Fruit fly (Drosophila melanogaster) whole organism, larva: ENCODE results near the gene CG10019.

Experiments
- noc ChIP-seq: fragments of 200-800 bp; sonication (Bioruptor generic); optimal IDR thresholded peaks from 3 replicates; lab custom pipeline; 2019; ENCODE audit warnings: missing biosample characterization, mild to moderate bottlenecking, missing genetic modification characterization, moderate library complexity

CG10019 gene

DNA sequence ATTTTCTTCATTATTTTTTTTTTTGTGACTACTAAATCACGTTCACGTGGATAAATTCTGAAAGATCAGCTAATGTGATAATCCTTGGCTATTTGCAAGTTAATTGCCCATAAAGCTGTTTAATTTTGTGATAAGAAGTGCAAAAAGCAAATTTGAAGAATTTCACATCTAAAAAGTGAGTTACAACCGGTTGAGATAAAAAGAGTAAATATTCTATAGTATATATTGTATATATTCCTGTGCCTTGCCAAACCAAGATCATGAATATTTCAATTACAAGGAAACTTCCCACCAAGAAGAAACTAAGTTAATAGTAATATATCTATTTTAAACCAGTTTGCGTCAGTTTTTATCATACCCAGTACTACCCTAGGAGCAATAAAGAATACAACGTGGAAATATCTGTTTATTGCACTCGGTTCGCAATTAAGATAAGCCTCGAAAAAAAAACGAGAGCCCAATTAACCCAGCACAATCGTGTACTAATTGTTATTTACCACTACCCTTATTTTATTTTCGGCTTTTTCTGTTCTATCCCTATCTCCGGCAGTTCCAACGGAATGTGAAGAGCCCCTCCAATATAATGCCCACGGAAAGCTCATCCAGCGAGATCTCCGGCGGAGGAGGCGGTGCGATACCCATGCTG, 49.0 kb downstream of the CG10019 start:
- peak; percentile 71 for TF ChIP-seq noc (tag; lab: Kevin White, UChicago)

DNA sequence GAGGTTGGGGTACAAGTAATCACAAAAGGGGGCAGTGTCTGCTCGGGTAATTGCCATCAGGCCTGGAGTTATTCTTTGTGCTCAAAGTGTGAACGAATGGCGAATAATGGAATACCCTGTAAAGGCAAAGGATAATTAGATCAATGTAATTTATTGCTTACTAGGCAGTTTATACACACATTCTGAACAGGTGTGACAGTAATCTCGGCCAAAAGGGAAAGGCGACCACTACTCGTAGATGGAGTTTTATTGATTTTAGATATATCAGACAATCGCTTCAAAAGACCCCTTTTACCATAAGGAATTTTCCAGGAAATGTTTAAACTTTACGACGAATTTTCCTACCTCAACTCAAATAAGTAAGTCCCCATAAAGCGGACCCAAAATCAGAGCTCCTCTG, 50.3 kb downstream of the CG10019 start:
- TF ChIP-seq noc (tag; lab: Kevin White, UChicago) = no peak

DNA sequence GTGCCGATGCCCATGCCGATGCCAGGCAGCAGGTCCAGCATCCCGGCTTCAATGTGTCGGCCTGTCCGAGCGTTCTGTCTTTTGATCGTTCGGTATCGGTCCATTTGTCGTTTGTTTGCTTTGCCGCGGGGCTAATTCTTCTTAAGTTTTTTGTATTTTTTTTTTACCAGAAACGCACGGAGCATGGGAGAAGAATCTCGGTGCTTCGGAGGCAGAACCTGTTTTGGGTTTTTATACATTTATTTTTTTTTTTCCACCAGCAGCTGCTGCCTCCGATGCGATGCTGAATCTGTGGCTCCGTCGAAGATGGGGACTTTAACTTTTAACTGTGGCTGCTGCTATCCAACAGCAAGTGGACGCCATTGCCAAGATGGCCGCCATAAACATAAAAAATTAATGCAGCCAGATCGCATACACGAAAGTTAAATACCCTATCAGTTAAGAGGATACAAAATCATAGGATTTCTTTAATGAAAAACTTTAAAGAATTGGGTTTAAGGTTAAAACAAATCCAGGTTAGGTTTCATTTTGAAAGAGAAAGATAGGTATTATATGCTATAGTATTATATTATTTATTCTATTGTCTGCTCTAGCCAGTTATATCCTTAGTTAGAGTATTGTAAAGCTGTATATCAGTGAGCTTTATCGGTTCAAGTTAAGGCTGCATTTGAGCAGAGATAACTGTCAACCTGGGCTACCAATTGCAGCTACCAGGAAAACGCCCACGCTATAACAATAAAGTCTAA, 51.0 kb downstream of the CG10019 start:
- peak; percentile 38 for TF ChIP-seq noc (tag; lab: Kevin White, UChicago)

DNA sequence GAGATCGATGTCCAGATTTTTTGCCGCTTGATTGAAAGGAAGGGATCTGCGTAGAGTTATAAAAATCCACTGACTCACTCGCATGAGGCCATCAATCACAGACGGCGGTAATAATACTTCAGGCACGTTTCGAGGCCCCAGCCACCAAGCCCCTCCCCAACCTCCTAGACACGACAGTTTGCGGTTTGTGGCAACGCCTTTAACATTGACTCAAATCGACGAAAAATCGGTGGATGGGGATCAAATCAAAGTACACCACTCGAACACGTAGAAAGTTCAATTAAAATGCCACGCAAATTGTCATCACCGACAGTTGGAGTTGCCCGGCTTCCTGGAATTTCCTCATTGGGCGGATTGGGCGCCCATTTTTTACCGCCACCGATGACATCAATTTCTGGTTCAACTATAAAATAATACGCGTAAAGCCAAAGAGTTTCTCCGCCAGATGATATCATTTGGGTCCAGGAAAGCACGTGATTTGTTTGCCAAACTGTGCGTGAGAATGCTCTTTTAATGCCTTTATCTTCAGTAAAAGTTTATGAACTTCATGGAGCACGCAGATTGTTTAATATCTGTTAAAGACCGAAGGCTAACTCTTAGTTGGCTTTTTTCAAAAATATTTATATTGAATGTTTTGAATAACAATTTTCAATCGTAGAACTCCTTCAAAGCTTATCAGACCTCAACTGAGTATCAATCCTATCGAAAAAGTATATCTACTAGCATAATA, 54.2 kb downstream of the CG10019 start, which contains the start of gene CG31960:
CG31960 (plus strand) TSS at position 680 of the 730 bp plus-strand sequence.
- TF ChIP-seq noc (tag; lab: Kevin White, UChicago) = no peak

DNA sequence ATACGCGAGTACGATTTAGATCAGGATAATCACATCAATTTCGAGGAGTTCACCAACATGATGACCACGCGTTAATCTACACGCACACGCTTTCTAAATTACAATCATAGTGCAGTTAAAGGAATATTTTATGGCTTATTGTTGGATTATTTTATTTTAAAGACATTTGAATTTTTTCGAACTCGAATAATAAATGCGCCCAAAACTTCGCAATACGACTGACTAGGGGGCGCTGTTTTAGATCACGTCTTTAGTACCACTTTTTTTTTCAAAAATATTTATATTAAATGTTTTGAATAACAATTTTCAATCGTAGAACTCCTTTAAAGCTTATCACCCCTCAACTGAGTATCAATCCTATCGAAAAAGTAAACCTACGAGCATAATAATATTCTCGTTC, 55.1 kb downstream of the CG10019 start:
- no peak for TF ChIP-seq noc (tag; lab: Kevin White, UChicago)

DNA sequence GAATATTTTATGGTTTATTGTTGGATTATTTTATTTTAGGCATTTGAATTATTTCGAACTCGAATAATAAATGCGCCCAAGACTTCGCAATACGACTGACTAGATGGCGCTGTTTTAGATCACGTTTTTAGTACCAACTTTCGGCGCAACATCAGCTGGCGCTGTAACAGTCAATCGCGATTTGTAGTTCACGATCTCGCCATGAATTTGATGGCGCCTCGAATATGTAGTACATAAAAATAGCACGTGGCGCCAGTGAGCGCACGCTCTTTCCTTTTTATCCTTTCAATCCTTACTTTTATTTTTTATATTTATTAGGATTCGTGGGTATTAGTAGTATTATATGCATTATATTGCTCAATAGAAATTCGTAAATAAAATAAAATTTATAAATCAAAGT, 56.0 kb downstream of the CG10019 start:
- no peak for TF ChIP-seq noc (tag; lab: Kevin White, UChicago)

DNA sequence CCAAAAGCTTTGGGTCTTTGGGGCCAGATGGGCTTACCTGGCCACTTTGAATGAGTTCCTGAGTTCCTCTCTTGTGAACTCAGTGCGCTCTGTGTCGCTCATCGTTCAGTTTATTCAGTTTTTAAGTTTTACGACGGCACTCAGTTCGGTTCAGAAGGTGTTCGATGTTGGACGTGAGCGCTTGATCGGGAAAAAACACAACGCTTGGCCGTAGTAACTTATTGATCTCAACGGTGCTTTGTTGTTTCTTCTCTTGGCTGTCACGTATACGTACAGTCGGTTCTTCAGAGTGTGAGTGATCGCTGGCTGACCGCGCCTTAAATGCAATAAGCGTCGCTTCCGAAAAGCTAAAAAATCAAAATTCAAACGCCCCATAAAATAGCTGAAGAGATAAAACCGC, 56.8 kb downstream of the CG10019 start, which contains the start of gene bark:
bark (plus strand) TSS at position 140 of the 400 bp plus-strand sequence.
- TF ChIP-seq noc (tag; lab: Kevin White, UChicago) = peak; percentile 39

DNA sequence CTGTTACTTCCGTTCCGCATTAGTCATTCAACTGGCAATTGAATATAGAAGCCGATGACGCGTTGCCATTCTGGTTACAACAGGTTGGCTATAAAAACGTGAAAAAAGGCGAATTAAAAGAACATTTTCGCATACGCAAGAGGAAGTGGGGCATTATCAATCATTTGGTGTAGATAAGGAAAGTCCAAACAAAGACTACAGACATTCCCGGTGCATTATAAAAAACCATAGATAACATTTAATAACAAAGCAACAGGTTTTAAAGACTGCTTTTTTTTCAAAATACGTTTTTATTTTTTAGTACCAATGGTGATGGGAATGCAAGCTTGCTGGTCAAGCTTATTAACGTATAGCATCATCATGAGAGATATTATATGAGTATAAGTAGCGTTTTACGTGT, 57.9 kb downstream of the CG10019 start:
- TF ChIP-seq noc (tag; lab: Kevin White, UChicago) = no peak

DNA sequence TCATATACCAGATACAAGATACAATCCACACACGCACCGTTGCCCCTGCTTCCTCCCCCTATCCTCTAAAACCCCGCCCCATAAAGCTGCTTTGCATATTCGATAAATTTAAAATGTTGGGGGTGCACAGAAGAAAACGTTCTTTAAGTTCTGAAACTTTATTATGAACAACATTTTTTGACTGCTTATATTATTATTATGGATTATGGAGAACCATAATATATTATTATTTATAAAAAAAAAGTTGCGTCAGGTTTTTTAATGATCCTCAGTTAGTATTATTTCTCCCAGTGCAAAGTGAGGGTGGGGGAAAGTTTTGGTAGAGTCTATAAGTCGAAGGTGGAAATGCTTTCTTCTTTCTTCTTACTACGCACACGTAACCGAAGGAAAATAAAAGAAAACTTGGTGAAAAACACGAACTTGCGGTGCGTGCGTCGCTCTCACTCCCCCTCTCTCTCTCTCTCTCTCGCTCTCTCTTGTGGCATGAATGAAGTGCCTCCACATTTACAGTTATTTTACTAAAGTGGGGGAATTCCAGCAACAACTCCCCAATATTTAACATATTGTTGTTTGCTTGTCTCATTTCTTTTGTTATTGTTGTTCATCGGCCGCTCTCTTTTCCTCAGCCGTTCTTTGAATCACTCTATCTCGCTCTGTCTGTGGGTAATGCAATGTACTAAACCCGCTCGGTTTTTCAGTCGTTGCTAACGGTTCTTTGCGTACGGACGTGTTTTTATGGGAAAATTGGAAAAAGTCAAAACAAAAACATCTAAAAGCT, 59.2 kb downstream of the CG10019 start:
- TF ChIP-seq noc (tag; lab: Kevin White, UChicago) = peak; percentile 21

DNA sequence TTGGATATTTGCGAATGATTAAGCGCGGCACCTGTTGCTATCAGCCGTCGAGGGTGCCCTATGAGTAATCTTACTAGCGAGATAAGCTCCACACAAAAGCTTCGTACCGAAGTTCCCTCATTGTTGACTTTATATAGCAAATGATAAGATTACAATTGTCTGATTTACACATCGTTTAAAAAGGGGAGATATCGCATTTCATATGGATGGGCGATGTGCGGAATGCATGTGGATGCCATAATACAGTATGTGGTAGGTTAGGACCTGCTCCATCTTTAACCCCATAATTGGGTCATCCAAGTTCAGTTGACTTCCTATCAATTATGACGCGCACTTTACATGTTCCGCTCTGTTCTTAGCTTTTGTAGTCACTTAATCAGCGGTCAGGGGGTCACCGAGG, 61.4 kb downstream of the CG10019 start:
- no peak for TF ChIP-seq noc (tag; lab: Kevin White, UChicago)

DNA sequence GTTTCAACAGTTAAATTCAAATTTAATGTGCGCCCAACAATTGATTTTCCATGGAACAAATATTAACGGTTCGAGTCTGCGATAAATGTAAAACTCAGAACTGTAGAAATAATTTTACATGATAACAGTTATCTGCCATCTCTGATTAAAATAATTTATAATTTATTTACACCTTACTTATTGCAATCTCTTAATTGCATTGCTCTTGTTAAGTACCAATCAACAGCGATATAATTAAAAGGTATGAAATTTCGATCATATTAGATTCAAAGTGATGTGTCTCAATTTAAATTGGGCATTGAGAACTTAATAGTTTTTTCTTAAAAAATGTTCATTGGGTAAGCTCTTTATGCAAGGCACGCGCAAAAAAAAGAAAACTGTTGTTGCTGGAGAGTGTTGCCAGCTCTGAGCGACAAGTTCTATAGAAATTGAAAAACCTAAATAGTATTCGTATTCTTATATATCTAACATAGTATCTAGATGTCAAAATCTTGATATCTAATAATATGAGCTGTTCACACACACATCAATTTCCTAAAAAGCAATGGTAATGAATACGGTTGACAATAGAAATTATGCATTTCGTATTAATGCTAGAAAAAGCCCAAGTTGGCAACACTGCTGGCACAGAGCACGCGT, 72.7 kb downstream of the CG10019 start:
- TF ChIP-seq noc (tag; lab: Kevin White, UChicago) = peak; percentile 91

DNA sequence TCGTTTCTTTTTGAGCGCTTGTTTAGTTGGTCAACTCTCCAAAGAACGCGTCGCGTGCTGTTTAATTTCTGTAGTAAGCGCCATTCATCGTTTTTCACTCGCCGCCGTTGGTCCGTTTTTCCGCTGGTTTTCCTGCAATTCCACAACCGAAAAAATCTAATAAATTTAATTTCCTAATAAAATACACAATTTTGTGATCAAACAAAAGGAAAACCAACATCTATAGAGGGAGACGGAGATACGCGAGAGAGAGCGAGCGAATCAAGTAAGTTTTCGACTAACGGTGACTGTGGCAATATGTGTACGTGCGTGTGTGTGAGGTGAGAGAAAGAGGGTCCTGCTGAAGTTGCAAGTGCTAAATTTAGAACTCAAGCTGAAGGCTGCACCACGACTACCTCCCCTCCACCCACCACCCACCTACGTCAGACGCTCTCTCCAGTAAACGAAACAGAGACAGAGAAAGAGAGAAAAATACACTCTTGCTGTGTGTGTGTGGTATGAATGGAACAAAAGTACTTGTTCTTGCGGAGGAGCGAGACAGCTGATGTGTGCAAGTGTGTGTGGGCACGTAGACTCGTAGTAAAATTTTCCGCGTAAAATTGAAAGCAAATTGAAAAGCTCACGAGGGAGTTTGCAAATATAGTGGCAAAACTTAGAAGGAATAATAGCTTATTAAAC, 73.3 kb downstream of the CG10019 start, which contains the start of gene Reph:
Reph (plus strand) TSS at position 80 of the 678 bp plus-strand sequence.
- no peak for TF ChIP-seq noc (tag; lab: Kevin White, UChicago)
